Worm (Caenorhabditis elegans): Measurements from ENCODE around the gene Y41D4A.1.

- no peak for TF ChIP-seq unc-62 (GFP tag; optimal IDR thresholded peaks at IDR 0.05)
- TF ChIP-seq cnd-1 (tag; optimal IDR thresholded peaks at IDR 0.05): no peak
- no peak for TF ChIP-seq ceh-83 (GFP tag; optimal IDR thresholded peaks at IDR 0.05)
- TF ChIP-seq elt-3 (tag; optimal IDR thresholded peaks at IDR 0.05): no peak
- no peak for TF ChIP-seq pha-4 (tag; optimal IDR thresholded peaks at IDR 0.05)
- TF ChIP-seq lin-13 (tag; optimal IDR thresholded peaks at IDR 0.05): no peak
- TF ChIP-seq nhr-76 (tag; optimal IDR thresholded peaks at IDR 0.05): no peak
- no peak for TF ChIP-seq nhr-28 (tag; optimal IDR thresholded peaks at IDR 0.05)
- TF ChIP-seq tbx-8 (GFP tag; optimal IDR thresholded peaks at IDR 0.05): no peak
- TF ChIP-seq sem-2 (GFP tag; optimal IDR thresholded peaks at IDR 0.05): no peak
- TF ChIP-seq mab-5 (tag; optimal IDR thresholded peaks at IDR 0.05): no peak
- TF ChIP-seq nhr-12 (tag; optimal IDR thresholded peaks at IDR 0.05): no peak
Measured at ce11 chrIV:1738892-1739291, 33.1 kb upstream of the Y41D4A.1 start.
